Worm (Caenorhabditis elegans) whole organism, L4/young adult: ENCODE results near the gene T13C5.2.

Experiments
- W03F9.2 ChIP-seq: fragments of 150-350 bp; optimal IDR thresholded peaks from 2 replicates; lab custom pipeline; 2014; ENCODE audit warnings: missing biosample characterization, missing genetic modification characterization
- dao-5 ChIP-seq: sonication (generic microtip); optimal IDR thresholded peaks from 2 replicates; lab custom pipeline; 2016; ENCODE audit warnings: missing genotype, missing genetic modification characterization, moderate library complexity, missing compliant biosample characterization
- him-1 ChIP-seq: sonication (generic microtip); optimal IDR thresholded peaks from 2 replicates; lab custom pipeline; 2016; ENCODE audit warnings: missing genotype, missing genetic modification reagents, missing genetic modification characterization, missing compliant biosample characterization

DNA sequence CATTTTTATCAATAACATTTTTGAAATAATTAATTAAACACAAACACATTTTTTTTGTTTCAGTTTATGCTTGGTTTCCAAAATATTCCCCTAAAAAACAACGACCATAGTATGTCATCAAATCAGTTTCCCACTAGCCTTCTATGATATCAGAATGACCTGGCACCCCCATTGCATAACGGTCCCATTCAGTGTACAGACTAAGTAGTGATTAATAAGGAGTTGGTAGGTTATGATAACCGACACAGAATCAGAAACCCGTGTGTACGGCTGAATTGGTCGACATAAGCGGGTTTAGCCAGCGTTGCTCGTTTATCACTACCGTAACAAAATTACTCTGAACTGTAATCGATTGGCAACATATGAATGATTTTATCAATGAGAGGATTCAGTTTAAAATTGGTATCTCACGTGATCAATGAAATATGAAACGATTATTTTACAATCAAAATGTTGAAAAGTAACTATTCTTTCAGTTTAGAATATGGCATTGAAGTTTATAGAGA lies 27.3 kb upstream of the T13C5.2 start:
- no peak for TF ChIP-seq W03F9.2
- TF ChIP-seq him-1 (tag; lab: Kevin White, UChicago) = no peak
- TF ChIP-seq dao-5 (tag; lab: Kevin White, UChicago) = no peak
